Fruit fly (Drosophila melanogaster): ENCODE results near the gene Con.

DNA sequence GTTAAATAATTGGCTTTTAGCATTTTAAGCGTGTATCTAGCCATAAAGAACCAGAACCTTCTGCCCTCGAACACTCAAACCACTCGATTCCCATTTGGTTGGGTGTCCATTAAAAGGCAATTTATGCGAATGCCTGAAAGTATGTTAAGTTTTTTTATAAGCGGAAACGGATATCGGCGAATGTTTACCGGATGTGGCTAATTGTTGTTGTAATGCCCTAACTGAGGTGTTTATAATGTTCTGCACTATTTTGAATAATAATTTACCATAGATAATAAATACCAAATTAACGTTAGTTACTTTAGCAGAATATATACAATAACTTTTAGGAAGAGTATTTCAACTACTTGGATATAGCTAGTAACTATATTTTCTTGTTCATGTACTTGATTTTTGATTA lies 17.8 kb upstream of the Con start:
- no peak for TF ChIP-seq CG12104 (GFP tag; optimal IDR thresholded peaks at IDR 0.05)
- TF ChIP-seq fd3F (GFP tag; optimal IDR thresholded peaks at IDR 0.05) = no peak
- no peak for TF ChIP-seq CG16813 (GFP tag; IDR thresholded peaks at IDR 0.05; ENCODE audit: partially characterized antibody)
- TF ChIP-seq CG13624 (GFP tag; optimal IDR thresholded peaks at IDR 0.05) = no peak
- no peak for TF ChIP-seq CG12299 (tag; optimal IDR thresholded peaks at IDR 0.05)
- no peak for TF ChIP-seq CG10565 (GFP tag; optimal IDR thresholded peaks at IDR 0.05)
- no peak for TF ChIP-seq H15 (GFP tag; IDR thresholded peaks at IDR 0.05)

All from whole organism, embryonic.